Worm (Caenorhabditis elegans) whole organism, L4/young adult: ENCODE measurements around the gene pqn-92.

Experiments used
- W03F9.2 ChIP-seq: fragments of 150-350 bp; optimal IDR thresholded peaks from 2 replicates; lab custom pipeline; 2014; ENCODE audit warnings: missing biosample characterization, missing genetic modification characterization
- dao-5 ChIP-seq: sonication (generic microtip); optimal IDR thresholded peaks from 2 replicates; lab custom pipeline; 2016; ENCODE audit warnings: missing genotype, missing genetic modification characterization, moderate library complexity, missing compliant biosample characterization
- him-1 ChIP-seq: sonication (generic microtip); optimal IDR thresholded peaks from 2 replicates; lab custom pipeline; 2016; ENCODE audit warnings: missing genotype, missing genetic modification reagents, missing genetic modification characterization, missing compliant biosample characterization

DNA sequence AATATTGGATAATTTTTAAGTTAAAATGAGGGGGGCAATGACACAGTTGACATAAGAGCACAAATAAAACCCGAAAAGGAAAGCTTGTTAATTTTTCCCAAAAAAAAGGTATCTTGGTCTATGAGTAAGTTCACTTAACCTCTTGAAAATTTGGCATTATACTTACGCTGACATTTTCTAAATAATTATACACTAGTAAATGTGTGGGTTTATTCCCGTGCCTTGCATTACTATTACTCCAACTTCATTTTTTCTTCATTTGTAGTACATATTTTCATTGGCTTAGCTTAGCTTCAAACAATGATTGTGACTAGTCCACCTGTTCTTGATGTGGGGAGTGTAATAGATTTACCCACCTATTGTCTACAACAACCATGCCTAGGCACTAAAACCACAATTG is 51.7 kb downstream of the pqn-92 start, which contains the start of gene Y75B8A.34:
- TF ChIP-seq W03F9.2 (tag; lab: Kevin White, UChicago): no peak
- TF ChIP-seq him-1 (tag; lab: Kevin White, UChicago): no peak
- TF ChIP-seq dao-5 (tag; lab: Kevin White, UChicago): no peak
